Worm (Caenorhabditis elegans): ENCODE data around the gene msp-55.
"Not testable (repeated sequence)": the region's sequence is repeated elsewhere in the genome, so short reads cannot be mapped to it uniquely, and the experiment has no call there.

ce11 chrIV:5068541-5068940 is 12.7 kb upstream of the msp-55 start, which contains the start of the genes R13H9.6 and rmd-6:
- TF ChIP-seq unc-62 (GFP tag; optimal IDR thresholded peaks at IDR 0.05); nhr-237 (tag; optimal IDR thresholded peaks at IDR 0.05); mep-1 (tag; optimal IDR thresholded peaks at IDR 0.05); snpc-4 (tag; optimal IDR thresholded peaks at IDR 0.05); hlh-1 (tag; optimal IDR thresholded peaks at IDR 0.05); lsy-2 (tag; optimal IDR thresholded peaks at IDR 0.05); mls-2 (tag; optimal IDR thresholded peaks at IDR 0.05); blmp-1 (tag; optimal IDR thresholded peaks at IDR 0.05); elt-3 (tag; optimal IDR thresholded peaks at IDR 0.05); ceh-83 (GFP tag; optimal IDR thresholded peaks at IDR 0.05); ceh-43 (GFP tag; optimal IDR thresholded peaks at IDR 0.05); nhr-12 (tag; optimal IDR thresholded peaks at IDR 0.05); ceh-39 (tag; optimal IDR thresholded peaks at IDR 0.05): not testable (repeated sequence)
